Fruit fly (Drosophila melanogaster) Kc167 (cell line): ENCODE measurements around the gene kay.

Experiments
- Myc ChIP-seq: fragments of >200 bp; optimal IDR thresholded peaks from 2 replicates; lab custom pipeline; 2017; ENCODE audit warnings: missing external identifiers
- Sin3A ChIP-seq: fragments of >200 bp; optimal IDR thresholded peaks from 2 replicates; lab custom pipeline; 2018; ENCODE audit warnings: missing external identifiers
- h ChIP-seq: fragments of >200 bp; optimal IDR thresholded peaks from 3 replicates; lab custom pipeline; 2018; ENCODE audit warnings: missing external identifiers
- insv ChIP-seq: fragments of >200 bp; optimal IDR thresholded peaks from 3 replicates; lab custom pipeline; 2018; ENCODE audit warnings: missing external identifiers
- psq ChIP-seq: fragments of >200 bp; optimal IDR thresholded peaks from 2 replicates; lab custom pipeline; 2017; ENCODE audit warnings: missing external identifiers
- ttk ChIP-seq: sonication (Bioruptor generic); optimal IDR thresholded peaks from 2 replicates; lab custom pipeline; 2017; ENCODE audit warnings: missing external identifiers

The kay gene

DNA sequence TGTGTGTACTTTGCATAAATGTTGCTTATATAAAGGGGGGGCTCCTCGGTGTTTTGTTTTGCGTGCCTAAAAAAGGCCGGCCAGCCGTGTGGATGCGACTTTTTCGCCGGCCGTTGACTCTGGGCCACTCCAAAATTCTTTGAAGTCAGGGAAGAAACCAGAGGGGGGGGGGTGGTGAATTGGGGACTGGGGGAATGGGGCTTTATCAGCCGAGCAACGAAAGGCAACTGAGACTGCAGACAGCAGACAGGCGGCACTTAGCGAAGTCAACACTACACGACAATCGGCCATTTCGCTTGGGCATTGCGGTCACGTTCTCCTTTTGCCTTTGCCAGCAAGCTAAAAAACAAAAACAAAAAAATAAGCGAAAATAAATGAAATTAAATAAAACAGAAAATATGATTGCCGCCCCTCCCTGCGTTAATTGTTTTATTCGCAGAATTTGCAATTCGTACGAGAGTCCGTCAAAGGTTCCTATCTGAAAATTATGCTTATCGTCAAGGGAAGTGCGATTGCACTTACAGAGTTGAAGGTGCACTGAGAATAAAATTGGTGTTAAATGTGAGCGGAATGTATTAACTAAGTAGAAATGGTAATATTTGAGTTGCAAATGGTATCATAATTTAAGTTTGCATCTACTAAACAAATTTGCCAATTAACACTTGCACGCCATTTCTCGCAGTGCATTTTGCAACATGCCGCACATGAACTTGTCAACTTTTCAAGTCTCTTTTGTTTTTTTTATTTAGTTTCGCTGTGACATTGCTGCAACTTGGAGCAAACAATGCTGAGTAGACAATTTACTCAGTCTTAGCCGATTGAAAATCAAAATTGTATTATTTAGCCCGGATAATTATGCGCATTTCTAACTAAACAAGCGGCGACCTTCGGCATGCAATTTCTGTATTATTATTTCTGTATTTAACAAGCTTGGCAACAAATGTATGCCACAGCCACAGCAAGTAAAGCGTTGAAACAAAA lies 20.5 kb downstream of the kay start:
- TF ChIP-seq insv (no peak), ttk (lab: Kevin White, UChicago) (no peak), psq (lab: Kevin White, UChicago) (no peak), Sin3A (lab: Kevin White, UChicago) (no peak), Myc (lab: Kevin White, UChicago) (no peak)

DNA sequence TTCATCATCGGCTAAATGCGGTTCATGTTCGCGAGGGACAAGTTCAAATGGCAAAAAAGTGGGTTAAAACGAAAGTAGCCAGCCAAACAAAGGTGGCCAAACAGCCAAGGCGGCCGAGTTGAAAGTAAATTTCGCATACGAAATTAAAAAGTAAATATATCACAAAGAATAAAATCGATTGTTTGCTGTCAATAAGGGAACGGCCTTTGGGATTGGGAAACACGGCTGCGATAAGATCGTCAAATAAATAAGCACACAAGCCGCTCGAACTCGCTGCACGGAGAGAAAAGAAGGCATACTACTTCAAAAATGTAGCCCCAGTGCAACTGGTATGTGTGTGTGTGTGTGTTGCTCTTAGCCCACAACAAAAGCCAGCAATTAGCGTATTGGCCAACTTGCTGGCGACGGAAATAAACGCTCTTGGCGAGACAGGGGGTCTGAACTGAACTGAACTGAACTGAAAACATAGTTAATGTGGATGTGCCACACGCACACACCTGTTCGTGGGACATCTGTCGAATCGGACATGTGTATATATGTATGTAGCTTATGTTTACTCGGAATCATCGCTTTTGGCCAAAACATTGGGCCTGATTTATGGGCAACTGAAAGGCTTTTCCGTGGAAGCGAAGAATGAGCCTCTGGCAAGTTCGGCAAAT lies 22.2 kb downstream of the kay start:
- TF ChIP-seq ttk (lab: Kevin White, UChicago) = no peak
- no peak for TF ChIP-seq psq (lab: Kevin White, UChicago)
- no peak for TF ChIP-seq h (lab: Kevin White, UChicago)
- no peak for TF ChIP-seq insv
- no peak for TF ChIP-seq Myc (lab: Kevin White, UChicago)
- TF ChIP-seq Sin3A (lab: Kevin White, UChicago) = no peak

DNA sequence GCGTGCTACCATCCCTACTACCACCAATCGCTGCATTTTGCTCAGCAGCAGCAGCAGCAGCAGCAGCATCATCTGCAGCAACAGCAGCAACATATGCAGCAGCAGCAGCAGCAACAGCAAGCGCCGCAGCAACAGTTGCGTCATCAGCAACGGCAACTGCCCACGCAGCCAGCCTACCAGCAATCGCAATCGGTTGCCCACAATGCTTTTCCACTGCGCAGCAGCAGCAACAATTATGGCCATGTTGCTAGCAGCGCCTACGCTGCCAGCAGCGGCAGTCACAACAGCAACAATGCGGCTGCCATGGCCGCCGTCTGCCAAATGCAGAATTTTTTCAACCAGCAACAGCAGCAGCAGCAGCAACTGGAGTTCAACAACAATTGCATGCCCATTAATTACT lies 24.4 kb downstream of the kay start:
- TF ChIP-seq insv (no peak), Sin3A (lab: Kevin White, UChicago) (no peak), ttk (lab: Kevin White, UChicago) (no peak), Myc (lab: Kevin White, UChicago) (no peak), h (lab: Kevin White, UChicago) (no peak), psq (lab: Kevin White, UChicago) (no peak)

DNA sequence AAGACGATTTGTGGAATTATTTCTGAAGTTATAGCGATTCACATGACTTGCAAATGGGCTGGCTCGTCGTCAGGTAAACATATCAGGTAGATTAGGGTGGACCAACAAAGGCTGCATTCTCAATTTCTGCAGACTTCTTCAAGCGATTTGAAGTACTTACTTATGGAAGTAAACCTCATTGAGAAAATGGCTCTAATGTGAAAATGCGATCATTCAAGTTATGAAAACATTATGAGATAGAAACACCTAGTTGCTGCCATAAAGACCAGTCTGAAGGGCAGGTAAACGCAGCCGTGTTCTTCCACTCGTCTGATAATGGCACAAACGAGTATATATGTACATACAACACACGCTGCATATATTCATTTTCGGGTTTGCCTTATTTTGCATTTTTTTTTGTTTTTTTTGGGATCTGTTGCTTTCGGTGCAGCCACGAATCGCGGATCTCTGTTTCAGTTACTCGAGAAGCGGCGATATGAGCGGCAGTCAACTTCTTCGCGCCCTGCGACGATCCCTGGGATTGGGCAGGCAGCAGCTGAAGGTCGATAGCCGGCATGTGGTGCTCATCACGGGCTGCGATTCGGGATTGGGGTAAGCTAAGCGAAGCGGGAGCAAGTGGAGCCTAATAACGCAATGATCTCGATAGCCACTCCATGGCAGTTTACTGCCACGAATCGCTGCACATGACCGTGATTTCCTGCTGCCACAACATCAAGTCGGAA lies 28.5 kb downstream of the kay start, which contains the start of gene sro:
TSS of gene sro (plus strand) at position 437 of the 722 bp plus-strand sequence.
- TF ChIP-seq psq (lab: Kevin White, UChicago) (no peak), insv (no peak), Sin3A (lab: Kevin White, UChicago) (no peak), h (lab: Kevin White, UChicago) (no peak)

- TF ChIP-seq ttk (lab: Kevin White, UChicago) = no peak
Measured at dm6 chr3R:29797183-29797582, 31.4 kb downstream of the kay start.

DNA sequence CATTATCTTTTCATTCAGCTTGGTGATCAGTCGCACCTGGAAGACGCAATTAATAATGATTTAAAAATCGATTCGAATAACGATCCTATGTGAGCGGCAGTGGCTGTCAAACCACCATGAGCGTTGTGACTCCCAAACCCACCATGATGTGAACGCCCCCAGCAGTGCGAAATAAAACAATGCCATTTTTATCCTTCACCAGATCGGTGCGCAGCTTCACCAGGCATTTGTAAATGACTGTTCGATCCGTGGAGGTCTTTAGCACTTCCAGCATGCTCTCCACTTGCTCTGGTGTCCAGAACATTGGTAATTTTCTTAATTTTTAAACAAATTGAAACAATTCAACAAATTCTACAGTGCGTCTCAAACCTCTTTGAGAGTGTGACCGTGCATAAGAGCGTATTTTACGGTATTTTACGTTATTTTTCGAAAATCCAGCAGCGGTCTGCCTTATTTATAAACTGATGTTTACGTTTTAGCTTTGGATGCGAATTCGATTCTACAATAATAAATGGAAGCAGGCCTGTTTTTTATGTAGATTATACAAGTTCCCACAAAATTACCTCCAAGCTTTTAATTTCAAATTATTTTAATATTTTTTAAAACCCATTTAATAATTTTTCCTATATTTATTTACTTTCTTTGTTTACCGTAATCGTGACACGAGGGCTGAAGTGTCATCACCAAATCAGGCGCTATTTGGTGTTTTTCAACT lies 33.3 kb downstream of the kay start, which contains the start of the genes Rnb and Drice:
TSS of gene Rnb (minus strand) at position 389 of the 715 bp plus-strand sequence.
TSS of gene Drice (plus strand) at position 693 of the 715 bp plus-strand sequence.
- TF ChIP-seq ttk (lab: Kevin White, UChicago) (no peak), psq (lab: Kevin White, UChicago) (no peak), h (lab: Kevin White, UChicago) (no peak), insv (no peak), Sin3A (lab: Kevin White, UChicago) (no peak), Myc (lab: Kevin White, UChicago) (no peak)

dm6 chr3R:29799681-29800028 lies 33.9 kb downstream of the kay start:
- TF ChIP-seq ttk (lab: Kevin White, UChicago) (no peak), Sin3A (lab: Kevin White, UChicago) (no peak), h (lab: Kevin White, UChicago) (no peak), Myc (lab: Kevin White, UChicago) (no peak), insv (no peak)

DNA sequence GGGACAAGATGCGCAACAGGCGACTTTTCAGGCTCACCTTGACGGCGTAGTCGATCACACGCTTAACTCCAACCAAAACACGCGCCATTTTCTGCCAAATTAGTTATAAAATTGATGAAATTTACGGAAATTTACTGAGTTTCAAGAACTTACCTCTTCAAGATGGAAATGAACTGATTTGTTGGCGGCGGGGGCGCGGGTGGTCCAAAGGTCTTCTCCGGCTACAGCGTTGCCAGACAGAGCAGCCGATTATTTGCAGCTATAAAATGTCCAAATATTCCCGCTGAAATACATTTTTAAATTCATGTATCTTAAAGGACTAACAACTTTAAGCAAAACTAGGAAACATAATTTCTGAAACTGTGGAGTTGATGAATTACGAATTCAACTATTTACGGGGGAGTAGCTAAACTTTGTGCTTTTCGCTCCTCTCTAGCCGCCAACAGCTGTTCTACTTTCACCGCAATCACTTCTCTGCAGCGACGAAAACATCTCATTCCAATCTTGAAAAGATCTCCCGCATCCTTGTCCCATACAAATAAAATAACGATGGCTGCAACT lies 37.0 kb downstream of the kay start, which contains the start of the genes Etfb and CG7789:
TSS of gene Etfb (minus strand) at position 193 of the 561 bp plus-strand sequence.
TSS of gene CG7789 (plus strand) at position 444 of the 561 bp plus-strand sequence.
- TF ChIP-seq Myc (lab: Kevin White, UChicago) = no peak
- TF ChIP-seq insv = no peak
- no peak for TF ChIP-seq psq (lab: Kevin White, UChicago)
- TF ChIP-seq h (lab: Kevin White, UChicago) = no peak
- TF ChIP-seq ttk (lab: Kevin White, UChicago) = no peak
- no peak for TF ChIP-seq Sin3A (lab: Kevin White, UChicago)

DNA sequence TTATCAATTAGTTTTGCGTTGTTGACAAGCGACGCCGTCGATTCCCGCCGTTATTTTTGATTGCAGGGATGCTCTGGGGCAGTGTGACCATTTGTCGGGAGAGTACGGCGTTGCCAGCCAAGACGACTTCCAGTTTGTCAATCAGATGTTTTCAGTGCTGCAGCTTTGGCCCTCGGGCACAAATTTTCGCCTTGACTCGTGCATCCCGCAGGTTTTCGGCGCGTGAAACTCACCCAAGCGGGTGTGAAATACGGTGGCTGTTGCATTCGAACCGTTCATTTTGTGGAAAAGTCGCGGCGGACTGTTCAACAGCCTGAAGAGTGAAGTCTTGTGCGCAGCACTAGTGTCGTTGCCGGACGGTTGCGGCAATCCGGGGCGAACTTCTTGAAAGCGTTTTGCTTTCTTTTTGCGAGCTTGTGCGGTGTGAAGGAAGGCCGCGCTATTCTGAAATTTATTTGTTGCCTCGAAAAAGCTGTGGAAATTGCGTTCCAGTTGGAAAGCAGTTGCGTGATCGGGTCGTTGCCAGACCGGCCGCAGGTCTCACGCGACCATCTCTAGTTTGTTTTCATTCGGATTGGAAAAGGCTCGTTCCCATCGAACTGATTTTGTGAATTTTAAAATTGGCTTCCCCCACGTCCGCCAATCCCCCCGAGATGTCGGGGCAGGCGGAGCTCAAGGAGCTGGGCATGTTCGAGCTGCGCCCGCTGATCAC lies 41.0 kb downstream of the kay start, which contains the start of the genes ca and ncd:
TSS of gene ca (plus strand) at position 130 of the 712 bp plus-strand sequence.
TSS of gene ncd (minus strand) at position 446 of the 712 bp plus-strand sequence.
- no peak for TF ChIP-seq psq (lab: Kevin White, UChicago)
- no peak for TF ChIP-seq Sin3A (lab: Kevin White, UChicago)
- TF ChIP-seq insv = no peak
- TF ChIP-seq Myc (lab: Kevin White, UChicago) = no peak
- no peak for TF ChIP-seq h (lab: Kevin White, UChicago)
- TF ChIP-seq ttk (lab: Kevin White, UChicago) = no peak

- no peak for TF ChIP-seq Myc (lab: Kevin White, UChicago)
- no peak for TF ChIP-seq insv
- TF ChIP-seq ttk (lab: Kevin White, UChicago) = no peak
- no peak for TF ChIP-seq psq (lab: Kevin White, UChicago)
- no peak for TF ChIP-seq h (lab: Kevin White, UChicago)
- TF ChIP-seq Sin3A (lab: Kevin White, UChicago) = no peak
Measured at dm6 chr3R:29816266-29816665, 50.5 kb downstream of the kay start, which contains the start of gene Vps16B. Gene Vps16B, minus strand, starts transcription at chr3R:29816451.
